Worm (Caenorhabditis elegans) whole organism, early embryonic: Measurements from ENCODE around the gene F16G10.1.

Experiments
- B0310.2 ChIP-seq: sonication (generic microtip); optimal IDR thresholded peaks from 2 replicates; lab custom pipeline; 2016; ENCODE audit warnings: mild to moderate bottlenecking, missing genetic modification characterization, missing compliant biosample characterization
- F13C5.2 ChIP-seq: sonication (generic microtip); optimal IDR thresholded peaks from 2 replicates; lab custom pipeline; 2017; ENCODE audit warnings: mild to moderate bottlenecking, missing genetic modification characterization, inconsistent platforms, missing compliant biosample characterization
- aly-1 ChIP-seq: sonication (generic microtip); optimal IDR thresholded peaks from 2 replicates; lab custom pipeline; 2016; ENCODE audit warnings: missing genetic modification characterization, missing compliant biosample characterization
- ama-1 ChIP-seq: fragments of 150-350 bp; optimal IDR thresholded peaks from 2 replicates; lab custom pipeline; 2014
- ceh-13 ChIP-seq: fragments of 200-800 bp; sonication (Bioruptor generic); optimal IDR thresholded peaks from 2 replicates; lab custom pipeline; 2018; ENCODE audit warnings: mild to moderate bottlenecking, missing genetic modification characterization, missing compliant biosample characterization
- ceh-36 ChIP-seq: sonication (generic microtip); optimal IDR thresholded peaks from 2 replicates; lab custom pipeline; 2016; ENCODE audit warnings: missing genetic modification characterization, inconsistent platforms, missing compliant biosample characterization
- ets-7 ChIP-seq: sonication (generic microtip); optimal IDR thresholded peaks from 2 replicates; lab custom pipeline; 2016; ENCODE audit warnings: missing genotype, missing genetic modification characterization, missing compliant biosample characterization
- flt-1 ChIP-seq: fragments of 200-800 bp; sonication (Bioruptor generic); IDR thresholded peaks from 2 replicates; pipeline ENCODE4 v1.3.6; 2022; ENCODE audit warnings: missing genetic modification characterization, missing compliant biosample characterization
- hmbx-1 ChIP-seq: sonication (generic microtip); optimal IDR thresholded peaks from 2 replicates; lab custom pipeline; 2016; ENCODE audit warnings: mild to moderate bottlenecking, missing genetic modification characterization, missing compliant biosample characterization
- hmg-4 ChIP-seq: fragments of 200-800 bp; sonication (Bioruptor generic); optimal IDR thresholded peaks from 2 replicates; lab custom pipeline; 2018; ENCODE audit warnings: mild to moderate bottlenecking, missing genetic modification characterization, missing compliant biosample characterization
- hnd-1 ChIP-seq: sonication (generic microtip); optimal IDR thresholded peaks from 2 replicates; lab custom pipeline; 2016; ENCODE audit warnings: missing genetic modification characterization, missing compliant biosample characterization
- pes-1 ChIP-seq: fragments of 200-800 bp; sonication (Bioruptor generic); IDR thresholded peaks from 2 replicates; pipeline ENCODE4 v1.3.6; 2022; ENCODE audit warnings: missing genetic modification reagents, missing genetic modification characterization, missing compliant biosample characterization
- scrt-1 ChIP-seq: fragments of 200-800 bp; sonication (Bioruptor generic); IDR thresholded peaks from 2 replicates; pipeline ENCODE4 v1.3.6; 2022; ENCODE audit warnings: missing genetic modification characterization, missing compliant biosample characterization
- sea-1 ChIP-seq: fragments of 200-800 bp; sonication (Bioruptor generic); conservative IDR thresholded peaks from 2 replicates; pipeline ENCODE4 v1.3.6; 2022; ENCODE audit warnings: missing genetic modification characterization, missing compliant biosample characterization
- tbx-11 ChIP-seq: fragments of 200-800 bp; sonication (Bioruptor generic); IDR thresholded peaks from 2 replicates; pipeline ENCODE4 v1.3.6; 2022; ENCODE audit warnings: missing genetic modification characterization, missing compliant biosample characterization
- tbx-37 ChIP-seq: fragments of 200-800 bp; sonication (Bioruptor generic); conservative IDR thresholded peaks from 2 replicates; pipeline ENCODE4 v1.3.6; 2022; ENCODE audit warnings: missing genetic modification reagents, missing genetic modification characterization, missing compliant biosample characterization
- tra-4 ChIP-seq: sonication (generic microtip); optimal IDR thresholded peaks from 2 replicates; lab custom pipeline; 2017; ENCODE audit warnings: missing genetic modification characterization, missing compliant biosample characterization

Gene F16G10.1

ce11 chrII:2393821-2394220 is 10.3 kb upstream of the F16G10.1 start, which contains the start of gene F16G10.11:
F16G10.11 (minus strand) TSS chrII:2393921.
- no peak for TF ChIP-seq ceh-13 (GFP tag; lab: Kevin White, UChicago)
- TF ChIP-seq ceh-36: no peak
- no peak for TF ChIP-seq F13C5.2 (tag; lab: Kevin White, UChicago)
- no peak for TF ChIP-seq tbx-11 (GFP tag; lab: Robert Waterston, UW)
- no peak for TF ChIP-seq hmbx-1
- no peak for TF ChIP-seq flt-1 (GFP tag; lab: Robert Waterston, UW)
- TF ChIP-seq pes-1 (GFP tag; lab: Robert Waterston, UW): no peak
- TF ChIP-seq scrt-1 (GFP tag; lab: Robert Waterston, UW): no peak
- TF ChIP-seq ama-1: no peak

DNA sequence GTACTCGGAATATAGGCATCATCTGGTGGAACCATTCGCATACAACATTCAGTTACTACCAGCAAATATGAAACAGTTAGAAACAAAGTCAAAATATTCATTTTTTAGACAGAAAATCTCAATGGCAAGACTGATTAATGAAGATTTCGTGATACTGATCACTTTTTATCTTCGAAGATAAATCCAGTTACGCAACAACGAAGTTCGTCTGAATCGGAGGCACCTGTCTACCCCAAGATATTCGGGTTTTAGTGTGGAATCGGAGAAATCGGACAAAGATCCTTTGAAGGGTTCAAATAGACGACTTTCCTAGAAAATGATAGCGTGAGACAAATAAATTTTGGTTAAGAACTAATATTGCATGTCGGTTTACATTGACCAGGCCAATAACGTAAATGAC is 8.2 kb upstream of the F16G10.1 start, which contains the start of gene F16G10.13:
TSS of gene F16G10.13 (minus strand) at position 101 of the 400 bp plus-strand sequence.
- TF ChIP-seq B0310.2 (tag; lab: Kevin White, UChicago) (no peak), ama-1 (no peak)

ce11 chrII:2398884-2399283 is 5.2 kb upstream of the F16G10.1 start, which contains the start of gene F16G10.14:
F16G10.14 (minus strand) TSS chrII:2398984.
- TF ChIP-seq tbx-11 (GFP tag; lab: Robert Waterston, UW) (no peak), ceh-13 (GFP tag; lab: Kevin White, UChicago) (no peak), ama-1 (no peak), pes-1 (GFP tag; lab: Robert Waterston, UW) (no peak), B0310.2 (tag; lab: Kevin White, UChicago) (no peak), flt-1 (GFP tag; lab: Robert Waterston, UW) (no peak), ceh-36 (no peak), hmbx-1 (no peak), tbx-37 (GFP tag; lab: Robert Waterston, UW) (no peak), F13C5.2 (tag; lab: Kevin White, UChicago) (no peak), aly-1 (tag; lab: Kevin White, UChicago) (no peak), sea-1 (GFP tag; lab: Robert Waterston, UW) (no peak)

ce11 chrII:2399810-2400209 is 4.3 kb upstream of the F16G10.1 start:
- no peak for TF ChIP-seq hnd-1 (tag; lab: Kevin White, UChicago)
- TF ChIP-seq flt-1 (GFP tag; lab: Robert Waterston, UW): no peak
- TF ChIP-seq aly-1 (tag; lab: Kevin White, UChicago): no peak
- no peak for TF ChIP-seq ceh-13 (GFP tag; lab: Kevin White, UChicago)
- no peak for TF ChIP-seq B0310.2 (tag; lab: Kevin White, UChicago)
- TF ChIP-seq F13C5.2 (tag; lab: Kevin White, UChicago): no peak
- TF ChIP-seq hmg-4 (GFP tag; lab: Kevin White, UChicago): no peak
- TF ChIP-seq sea-1 (GFP tag; lab: Robert Waterston, UW): no peak
- no peak for TF ChIP-seq ceh-36
- no peak for TF ChIP-seq ama-1
- TF ChIP-seq hmbx-1: no peak
- TF ChIP-seq tbx-37 (GFP tag; lab: Robert Waterston, UW): no peak
- TF ChIP-seq tra-4: no peak
- no peak for TF ChIP-seq ets-7 (tag; lab: Kevin White, UChicago)
- no peak for TF ChIP-seq pes-1 (GFP tag; lab: Robert Waterston, UW)

- TF ChIP-seq aly-1 (tag; lab: Kevin White, UChicago): no peak
- no peak for TF ChIP-seq ceh-13 (GFP tag; lab: Kevin White, UChicago)
- TF ChIP-seq flt-1 (GFP tag; lab: Robert Waterston, UW): no peak
- TF ChIP-seq tbx-11 (GFP tag; lab: Robert Waterston, UW): no peak
- no peak for TF ChIP-seq sea-1 (GFP tag; lab: Robert Waterston, UW)
- TF ChIP-seq B0310.2 (tag; lab: Kevin White, UChicago): no peak
- no peak for TF ChIP-seq ets-7 (tag; lab: Kevin White, UChicago)
- TF ChIP-seq tbx-37 (GFP tag; lab: Robert Waterston, UW): no peak
- TF ChIP-seq ceh-36: no peak
- no peak for TF ChIP-seq ama-1
- TF ChIP-seq hmbx-1: no peak
- TF ChIP-seq pes-1 (GFP tag; lab: Robert Waterston, UW): no peak
- no peak for TF ChIP-seq scrt-1 (GFP tag; lab: Robert Waterston, UW)
- TF ChIP-seq hmg-4 (GFP tag; lab: Kevin White, UChicago): no peak
- no peak for TF ChIP-seq F13C5.2 (tag; lab: Kevin White, UChicago)
These were observed 7.0 kb downstream of the F16G10.1 start for ce11 chrII:2411093-2411492.

DNA sequence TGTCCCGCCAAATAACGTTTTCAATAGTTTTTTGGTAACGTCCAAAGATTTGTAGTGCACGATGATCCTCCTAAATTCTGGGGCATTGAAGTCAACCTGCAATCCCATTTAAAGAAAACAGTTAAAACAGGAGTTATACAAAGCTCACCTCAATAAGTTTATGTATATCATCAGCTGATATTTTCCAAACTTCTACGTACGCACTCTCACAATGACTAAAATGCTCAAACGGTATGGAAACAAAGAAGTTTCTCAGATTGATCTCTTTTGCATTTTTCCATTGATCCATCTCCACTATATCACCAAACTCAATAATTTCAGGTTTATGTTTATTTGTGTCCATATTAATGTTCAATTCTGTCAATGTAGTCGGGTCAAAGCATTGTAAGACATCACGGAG is 7.5 kb downstream of the F16G10.1 start:
- TF ChIP-seq ama-1 (no peak), ceh-13 (GFP tag; lab: Kevin White, UChicago) (no peak), scrt-1 (GFP tag; lab: Robert Waterston, UW) (no peak), ceh-36 (no peak), tbx-37 (GFP tag; lab: Robert Waterston, UW) (no peak), tra-4 (no peak), pes-1 (GFP tag; lab: Robert Waterston, UW) (no peak), flt-1 (GFP tag; lab: Robert Waterston, UW) (no peak), tbx-11 (GFP tag; lab: Robert Waterston, UW) (no peak), ets-7 (tag; lab: Kevin White, UChicago) (no peak), hmg-4 (GFP tag; lab: Kevin White, UChicago) (no peak), hmbx-1 (no peak), aly-1 (tag; lab: Kevin White, UChicago) (no peak), hnd-1 (tag; lab: Kevin White, UChicago) (no peak), B0310.2 (tag; lab: Kevin White, UChicago) (no peak)

ce11 chrII:2412649-2413048 is 8.6 kb downstream of the F16G10.1 start, which contains the start of gene fbxa-182:
fbxa-182 (minus strand) TSS chrII:2412749.
- TF ChIP-seq tbx-37 (GFP tag; lab: Robert Waterston, UW) (no peak), tra-4 (no peak), sea-1 (GFP tag; lab: Robert Waterston, UW) (no peak), aly-1 (tag; lab: Kevin White, UChicago) (no peak), ceh-36 (no peak), B0310.2 (tag; lab: Kevin White, UChicago) (no peak), F13C5.2 (tag; lab: Kevin White, UChicago) (no peak)
